Worm (Caenorhabditis elegans) whole organism, L2 larva: ENCODE measurements around the gene F11A5.9.

ENCODE experiments used
- C34F6.9 ChIP-seq: fragments of 150-350 bp; optimal IDR thresholded peaks from 2 replicates; lab custom pipeline; 2014; ENCODE audit warnings: missing biosample characterization, missing genetic modification characterization
- F13H6.1 ChIP-seq: sonication (generic microtip); optimal IDR thresholded peaks from 2 replicates; lab custom pipeline; 2016; ENCODE audit warnings: missing genetic modification characterization, missing compliant biosample characterization
- R02D3.7 ChIP-seq: fragments of 150-350 bp; optimal IDR thresholded peaks from 2 replicates; lab custom pipeline; 2014; ENCODE audit warnings: missing biosample characterization, missing genetic modification characterization
- ZK546.5 ChIP-seq: sonication (generic microtip); optimal IDR thresholded peaks from 2 replicates; lab custom pipeline; 2017; ENCODE audit warnings: missing biosample characterization, missing genetic modification characterization
- alr-1 ChIP-seq: fragments of 150-350 bp; optimal IDR thresholded peaks from 2 replicates; lab custom pipeline; 2014; ENCODE audit warnings: missing biosample characterization, missing genetic modification characterization
- aly-2 ChIP-seq: fragments of 150-350 bp; optimal IDR thresholded peaks from 2 replicates; lab custom pipeline; 2014; ENCODE audit warnings: missing biosample characterization, missing genetic modification characterization
- ceh-16 ChIP-seq: fragments of 150-350 bp; optimal IDR thresholded peaks from 2 replicates; lab custom pipeline; 2014; ENCODE audit warnings: missing biosample characterization, missing genetic modification characterization
- crh-2 ChIP-seq: sonication (generic microtip); optimal IDR thresholded peaks from 2 replicates; lab custom pipeline; 2017; ENCODE audit warnings: missing biosample characterization, missing genetic modification characterization
- egl-27 ChIP-seq: sonication (generic microtip); optimal IDR thresholded peaks from 3 replicates; lab custom pipeline; 2017; ENCODE audit warnings: missing biosample characterization, missing genetic modification reagents, missing genetic modification characterization
- elt-1 ChIP-seq: fragments of 150-350 bp; optimal IDR thresholded peaks from 2 replicates; lab custom pipeline; 2014; ENCODE audit warnings: missing biosample characterization, missing genetic modification characterization
- elt-3 ChIP-seq: sonication (generic microtip); optimal IDR thresholded peaks from 2 replicates; lab custom pipeline; 2017; ENCODE audit warnings: missing biosample characterization, missing genetic modification characterization
- fos-1 ChIP-seq: fragments of 150-350 bp; optimal IDR thresholded peaks from 2 replicates; lab custom pipeline; 2014; ENCODE audit warnings: missing biosample characterization, missing genetic modification characterization
- gmeb-1 ChIP-seq: fragments of 150-350 bp; optimal IDR thresholded peaks from 2 replicates; lab custom pipeline; 2014; ENCODE audit warnings: missing biosample characterization, missing genetic modification characterization
- lin-11 ChIP-seq: fragments of 150-350 bp; sonication (generic microtip); optimal IDR thresholded peaks from 2 replicates; lab custom pipeline; 2014; ENCODE audit warnings: missing biosample characterization, missing genetic modification characterization, inconsistent platforms, mixed read lengths
- lin-39 ChIP-seq: fragments of 150-350 bp; optimal IDR thresholded peaks from 2 replicates; lab custom pipeline; 2014; ENCODE audit warnings: missing biosample characterization, missing genetic modification reagents, missing genetic modification characterization
- lsy-2 ChIP-seq, 2 experiments: fragments of 150-350 bp in 1 of 2; sonication (generic microtip) in 1 of 2; optimal IDR thresholded peaks; 2 replicates each; lab custom pipeline; 2014 to 2017; ENCODE audit warnings: missing biosample characterization in 2 of 2, missing genetic modification characterization in 2 of 2
- mab-5 ChIP-seq: fragments of 150-350 bp; optimal IDR thresholded peaks from 2 replicates; lab custom pipeline; 2014; ENCODE audit warnings: missing biosample characterization, missing genetic modification characterization
- mdl-1 ChIP-seq, 2 experiments: fragments of 150-350 bp in 1 of 2; sonication (generic microtip) in 1 of 2; optimal IDR thresholded peaks; 2 replicates each; lab custom pipeline; 2017; ENCODE audit warnings: missing biosample characterization in 2 of 2, missing genetic modification characterization in 2 of 2
- nhr-10 ChIP-seq: sonication (generic microtip); optimal IDR thresholded peaks from 2 replicates; lab custom pipeline; 2017; ENCODE audit warnings: missing biosample characterization, missing genetic modification characterization
- nhr-11 ChIP-seq: fragments of 150-350 bp; optimal IDR thresholded peaks from 2 replicates; lab custom pipeline; 2014; ENCODE audit warnings: missing biosample characterization, missing genetic modification characterization
- nhr-12 ChIP-seq: fragments of 150-350 bp; optimal IDR thresholded peaks from 2 replicates; lab custom pipeline; 2014; ENCODE audit warnings: missing biosample characterization, missing genetic modification characterization
- nhr-21 ChIP-seq: fragments of 150-350 bp; optimal IDR thresholded peaks from 2 replicates; lab custom pipeline; 2014; ENCODE audit warnings: missing biosample characterization, missing genetic modification characterization
- nhr-23 ChIP-seq: fragments of 150-350 bp; optimal IDR thresholded peaks from 2 replicates; lab custom pipeline; 2014; ENCODE audit warnings: missing biosample characterization, missing genetic modification reagents, missing genetic modification characterization
- nhr-237 ChIP-seq: fragments of 150-350 bp; optimal IDR thresholded peaks from 2 replicates; lab custom pipeline; 2014; ENCODE audit warnings: missing biosample characterization, missing genetic modification characterization
- nhr-25 ChIP-seq: fragments of 150-350 bp; sonication (generic microtip); optimal IDR thresholded peaks from 3 replicates; lab custom pipeline; 2014; ENCODE audit warnings: missing biosample characterization, missing genetic modification characterization
- nhr-6 ChIP-seq: fragments of 150-350 bp; optimal IDR thresholded peaks from 2 replicates; lab custom pipeline; 2014; ENCODE audit warnings: missing biosample characterization, missing genetic modification characterization
- peb-1 ChIP-seq: fragments of 150-350 bp; optimal IDR thresholded peaks from 2 replicates; lab custom pipeline; 2014; ENCODE audit warnings: missing biosample characterization, missing genetic modification characterization
- snpc-4 ChIP-seq: fragments of 150-350 bp; optimal IDR thresholded peaks from 2 replicates; lab custom pipeline; 2014; ENCODE audit warnings: missing biosample characterization, missing genetic modification characterization
- unc-39 ChIP-seq: fragments of 150-350 bp; optimal IDR thresholded peaks from 2 replicates; lab custom pipeline; 2014; ENCODE audit warnings: missing biosample characterization, missing genetic modification characterization
- unc-55 ChIP-seq: fragments of 150-350 bp; sonication (generic microtip); optimal IDR thresholded peaks from 3 replicates; lab custom pipeline; 2014; ENCODE audit warnings: missing biosample characterization, missing genetic modification reagents, missing genetic modification characterization
- unc-62 ChIP-seq: fragments of 150-350 bp; optimal IDR thresholded peaks from 2 replicates; lab custom pipeline; 2014; ENCODE audit warnings: missing biosample characterization, missing genetic modification reagents, missing genetic modification characterization
- ztf-11 ChIP-seq: sonication (generic microtip); optimal IDR thresholded peaks from 2 replicates; lab custom pipeline; 2017; ENCODE audit warnings: missing biosample characterization, missing genetic modification characterization
- ztf-4 ChIP-seq: fragments of 150-350 bp; optimal IDR thresholded peaks from 2 replicates; lab custom pipeline; 2014; ENCODE audit warnings: missing biosample characterization, missing genetic modification characterization

F11A5.9 gene

DNA sequence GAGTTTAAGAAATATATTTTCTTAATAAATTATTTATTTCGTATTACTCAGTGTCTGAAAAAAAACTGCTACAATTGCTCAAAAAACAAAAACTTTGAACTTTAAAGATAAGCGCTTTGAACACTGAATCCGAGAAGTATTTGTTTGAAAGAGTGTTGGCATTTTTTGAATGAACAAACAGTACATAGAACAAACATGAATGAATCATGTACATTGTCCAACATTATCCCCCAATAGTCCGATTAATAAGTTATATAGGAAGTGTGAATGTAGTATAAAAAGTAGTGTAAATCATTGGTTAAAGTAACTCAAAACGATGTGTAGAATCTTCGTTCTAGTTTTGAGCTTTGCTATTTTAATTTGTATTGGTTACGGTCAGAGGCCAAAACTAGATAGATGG, 13.0 kb upstream of the F11A5.9 start, which contains the start of gene F11A5.17:
F11A5.17 (plus strand) TSS at position 301 of the 400 bp plus-strand sequence.
- TF ChIP-seq nhr-237 (tag; lab: Kevin White, UChicago) (no peak), egl-27 (no peak), crh-2 (tag; lab: Kevin White, UChicago) (no peak), R02D3.7 (no peak), fos-1 (tag; lab: Kevin White, UChicago) (no peak), unc-55 (GFP tag; lab: Kevin White, UChicago) (no peak), F13H6.1 (tag; lab: Kevin White, UChicago) (no peak), elt-1 (tag; lab: Kevin White, UChicago) (no peak), mdl-1 (tag; optimal IDR thresholded peaks at IDR 0.05; lab: Kevin White, UChicago) (no peak), peb-1 (tag; lab: Kevin White, UChicago) (no peak), mab-5 (no peak), ztf-4 (tag; lab: Kevin White, UChicago) (no peak), nhr-11 (tag; lab: Kevin White, UChicago) (no peak), gmeb-1 (tag; lab: Kevin White, UChicago) (no peak)
- TF ChIP-seq, all 48 proteins: peak for 0

DNA sequence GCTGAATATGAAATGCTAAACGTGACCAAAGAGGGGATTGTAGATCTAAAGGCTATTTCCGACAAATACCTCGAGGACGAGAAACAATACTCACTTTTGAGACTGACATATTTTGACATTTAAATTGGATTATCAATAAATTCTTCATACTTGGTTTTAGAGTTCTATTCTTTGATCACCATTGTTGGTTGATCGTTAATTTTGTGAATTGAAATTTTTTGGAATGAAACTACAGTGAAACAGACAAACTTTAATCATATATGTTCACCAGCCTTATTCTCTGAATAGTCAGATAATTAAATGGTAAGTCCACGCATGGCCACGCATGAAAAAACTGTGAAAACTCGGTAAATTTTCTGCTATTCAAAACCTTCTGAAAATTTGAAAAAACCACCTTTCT, 12.1 kb upstream of the F11A5.9 start, which contains the start of gene F11A5.18:
F11A5.18 (plus strand) TSS at position 301 of the 400 bp plus-strand sequence.
- TF ChIP-seq mdl-1 (tag; optimal IDR thresholded peaks at IDR 0.05; lab: Kevin White, UChicago) (no peak), aly-2 (tag; lab: Kevin White, UChicago) (no peak), lin-39 (tag; lab: Kevin White, UChicago) (no peak), fos-1 (tag; lab: Kevin White, UChicago) (no peak), egl-27 (no peak), ztf-11 (no peak), snpc-4 (no peak), nhr-25 (tag; lab: Kevin White, UChicago) (no peak), elt-3 (tag; lab: Kevin White, UChicago) (no peak), ceh-16 (tag; lab: Kevin White, UChicago) (no peak), alr-1 (no peak), nhr-10 (tag; lab: Kevin White, UChicago) (no peak), C34F6.9 (tag; lab: Kevin White, UChicago) (no peak), peb-1 (tag; lab: Kevin White, UChicago) (no peak), lsy-2 (tag; optimal IDR thresholded peaks at IDR 0.05; lab: Kevin White, UChicago) (no peak), unc-62 (GFP tag; lab: Kevin White, UChicago) (no peak)

DNA sequence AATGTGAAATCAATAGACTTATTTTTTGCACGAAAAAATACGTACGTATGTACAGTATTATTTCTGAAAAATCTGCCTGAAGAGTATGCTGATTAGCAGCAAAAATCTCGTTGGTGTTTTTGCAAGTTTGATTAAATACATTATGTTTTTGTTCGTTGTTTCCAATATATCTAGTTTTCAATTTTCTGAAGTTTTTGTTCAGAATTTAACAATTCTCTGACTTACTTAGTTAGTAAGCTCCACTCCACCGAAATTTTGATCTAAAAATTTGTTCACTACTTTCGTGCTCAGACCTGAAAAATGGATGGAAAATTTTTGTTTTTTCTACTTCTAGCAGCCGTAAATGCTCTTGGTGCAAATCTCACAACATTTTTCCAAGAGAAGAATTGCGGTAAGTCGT, 9.8 kb upstream of the F11A5.9 start, which contains the start of gene irld-26:
irld-26 (plus strand) TSS at position 301 of the 400 bp plus-strand sequence.
- TF ChIP-seq lin-39 (tag; lab: Kevin White, UChicago) (no peak), nhr-12 (no peak), ZK546.5 (no peak), snpc-4 (no peak), elt-3 (tag; lab: Kevin White, UChicago) (no peak), lsy-2 (tag; optimal IDR thresholded peaks at IDR 0.05; lab: Kevin White, UChicago) (no peak), ztf-11 (no peak), nhr-23 (tag; lab: Kevin White, UChicago) (no peak), nhr-6 (no peak)

DNA sequence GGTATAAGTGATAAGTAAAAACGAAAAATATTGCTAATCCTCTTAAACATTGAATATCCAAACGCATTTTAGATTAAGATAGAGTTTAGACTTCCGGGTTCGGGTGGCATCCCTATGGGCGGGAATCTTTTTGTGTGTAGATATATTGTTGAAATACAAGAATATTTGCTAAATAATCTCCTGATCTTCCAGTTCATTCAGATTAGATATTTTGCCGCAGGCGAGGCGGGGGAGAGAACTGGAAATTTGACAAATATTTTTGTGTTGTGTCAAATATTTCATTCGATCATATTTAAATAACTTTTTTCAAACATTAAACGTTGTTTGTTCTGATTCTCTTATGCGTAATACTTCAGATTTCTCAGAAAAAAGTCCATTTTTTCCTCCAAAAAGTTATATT, 4.9 kb upstream of the F11A5.9 start, which contains the start of gene oac-15:
oac-15 (minus strand) TSS at position 101 of the 400 bp plus-strand sequence.
- no peak for TF ChIP-seq nhr-237 (tag; lab: Kevin White, UChicago)
- no peak for TF ChIP-seq unc-62 (GFP tag; lab: Kevin White, UChicago)
- TF ChIP-seq nhr-12: no peak
- TF ChIP-seq F13H6.1 (tag; lab: Kevin White, UChicago): no peak
- no peak for TF ChIP-seq snpc-4
- no peak for TF ChIP-seq ztf-11
- TF ChIP-seq ZK546.5: no peak
- TF ChIP-seq nhr-25 (tag; lab: Kevin White, UChicago): no peak
- TF ChIP-seq nhr-23 (tag; lab: Kevin White, UChicago): no peak
- no peak for TF ChIP-seq nhr-21 (tag; lab: Kevin White, UChicago)
- no peak for TF ChIP-seq crh-2 (tag; lab: Kevin White, UChicago)
- no peak for TF ChIP-seq lin-11 (tag; lab: Kevin White, UChicago)
- no peak for TF ChIP-seq egl-27
- TF ChIP-seq elt-1 (tag; lab: Kevin White, UChicago): no peak
- TF ChIP-seq unc-39 (tag; lab: Kevin White, UChicago): no peak
